Fruit fly (Drosophila melanogaster) whole organism, embryonic: Measurements from ENCODE around the gene CG3815.

Source experiments
- Adf1 ChIP-seq: fragments of 200-800 bp; sonication (Bioruptor generic); IDR thresholded peaks from 2 replicates; pipeline ENCODE4 v1.3.6; 2022; ENCODE audit warnings: missing biosample characterization, missing genetic modification characterization
- Aef1 ChIP-seq: fragments of 200-800 bp; sonication (Bioruptor generic); IDR thresholded peaks from 3 replicates; pipeline ENCODE4 v1.3.6; 2022; ENCODE audit warnings: missing biosample characterization, missing genetic modification characterization
- Asciz ChIP-seq: fragments of 200-800 bp; sonication (Bioruptor generic); optimal IDR thresholded peaks from 2 replicates; lab custom pipeline; 2017; ENCODE audit warnings: missing biosample characterization, mild to moderate bottlenecking, missing genetic modification characterization, missing genetic modification reagents
- Atf-2 ChIP-seq: fragments of 200-800 bp; sonication (Bioruptor generic); optimal IDR thresholded peaks from 2 replicates; lab custom pipeline; 2016; ENCODE audit warnings: missing biosample characterization, missing genetic modification characterization
- CG10543 ChIP-seq: fragments of 200-800 bp; sonication (Bioruptor generic); optimal IDR thresholded peaks from 3 replicates; lab custom pipeline; 2017; ENCODE audit warnings: missing biosample characterization, mild to moderate bottlenecking, missing genetic modification characterization, moderate library complexity
- CG11504 ChIP-seq: fragments of 200-800 bp; sonication (Bioruptor generic); optimal IDR thresholded peaks from 3 replicates; lab custom pipeline; 2019; ENCODE audit warnings: missing biosample characterization, mild to moderate bottlenecking, missing genetic modification characterization, moderate library complexity
- CG11695 ChIP-seq: fragments of 200-800 bp; sonication (Bioruptor generic); IDR thresholded peaks from 3 replicates; pipeline ENCODE4 v1.3.6; 2022; ENCODE audit warnings: missing biosample characterization, missing genetic modification characterization
- CG12391 ChIP-seq: fragments of 200-800 bp; sonication (Bioruptor generic); optimal IDR thresholded peaks from 3 replicates; lab custom pipeline; 2018; ENCODE audit warnings: missing biosample characterization, mild to moderate bottlenecking, missing genetic modification characterization, moderate library complexity
- CG13424 ChIP-seq: fragments of 200-800 bp; sonication (Bioruptor generic); optimal IDR thresholded peaks from 2 replicates; lab custom pipeline; 2019; ENCODE audit warnings: missing biosample characterization, mild to moderate bottlenecking, missing genetic modification characterization, moderate library complexity
- CG15269 ChIP-seq: fragments of 200-800 bp; sonication (Bioruptor generic); optimal IDR thresholded peaks from 2 replicates; lab custom pipeline; 2018; ENCODE audit warnings: missing biosample characterization, mild to moderate bottlenecking, missing genetic modification characterization, moderate library complexity
- CG1603 ChIP-seq: fragments of 200-800 bp; sonication (Bioruptor generic); optimal IDR thresholded peaks from 2 replicates; lab custom pipeline; 2019; ENCODE audit warnings: missing biosample characterization, mild to moderate bottlenecking, missing genetic modification characterization, moderate library complexity
- CG17361 ChIP-seq: fragments of 200-800 bp; sonication (Bioruptor generic); IDR thresholded peaks from 3 replicates; pipeline ENCODE4 v1.3.6; 2022; ENCODE audit warnings: missing biosample characterization, missing genetic modification characterization
- CG18011 ChIP-seq: fragments of 200-800 bp; sonication (Bioruptor generic); optimal IDR thresholded peaks from 2 replicates; lab custom pipeline; 2017; ENCODE audit warnings: missing biosample characterization, missing genetic modification characterization, mild to moderate bottlenecking, moderate library complexity, missing genotype
- CG18599 ChIP-seq: fragments of 200-800 bp; sonication (Bioruptor generic); optimal IDR thresholded peaks from 3 replicates; lab custom pipeline; 2017; ENCODE audit warnings: missing biosample characterization, missing genetic modification characterization, mild to moderate bottlenecking, moderate library complexity, missing genetic modification reagents
- CG2120 ChIP-seq: fragments of 200-800 bp; sonication (Bioruptor generic); optimal IDR thresholded peaks from 3 replicates; lab custom pipeline; 2016; ENCODE audit warnings: missing biosample characterization, missing genetic modification characterization
- CG2712 ChIP-seq: fragments of 200-800 bp; optimal IDR thresholded peaks from 3 replicates; lab custom pipeline; 2019; ENCODE audit warnings: missing biosample characterization, mild to moderate bottlenecking, missing genetic modification characterization, moderate library complexity
- CG4360 ChIP-seq: fragments of 200-800 bp; sonication (Bioruptor generic); IDR thresholded peaks from 2 replicates; pipeline ENCODE4 v1.3.6; 2022; ENCODE audit warnings: missing biosample characterization, missing genetic modification characterization
- CG6689 ChIP-seq: fragments of 200-800 bp; sonication (Bioruptor generic); IDR thresholded peaks from 2 replicates; pipeline ENCODE4 v1.3.6; 2022; ENCODE audit warnings: missing biosample characterization, missing genetic modification characterization
- CG7839 ChIP-seq: fragments of 200-800 bp; sonication (Bioruptor generic); optimal IDR thresholded peaks from 3 replicates; lab custom pipeline; 2018; ENCODE audit warnings: missing biosample characterization, mild to moderate bottlenecking, missing genetic modification characterization, moderate library complexity
- CG8924 ChIP-seq: fragments of 200-800 bp; optimal IDR thresholded peaks from 3 replicates; lab custom pipeline; 2019; ENCODE audit warnings: missing biosample characterization, mild to moderate bottlenecking, missing genetic modification characterization, moderate library complexity
- CG9727 ChIP-seq: fragments of 200-800 bp; sonication (Bioruptor generic); optimal IDR thresholded peaks from 3 replicates; lab custom pipeline; 2017; ENCODE audit warnings: missing biosample characterization, mild to moderate bottlenecking, missing genetic modification characterization
- Dll ChIP-seq: fragments of 200-800 bp; sonication (Bioruptor generic); IDR thresholded peaks from 4 replicates; pipeline ENCODE4 v1.3.6; 2022; ENCODE audit warnings: missing biosample characterization, missing genetic modification characterization; ENCODE audit not compliant: partially characterized antibody
- Fer1 ChIP-seq: fragments of 200-800 bp; sonication (Bioruptor generic); optimal IDR thresholded peaks from 2 replicates; lab custom pipeline; 2017; ENCODE audit warnings: missing biosample characterization, mild to moderate bottlenecking, missing genetic modification characterization
- Hmr ChIP-seq: fragments of 200-800 bp; sonication (Bioruptor generic); optimal IDR thresholded peaks from 3 replicates; lab custom pipeline; 2017; ENCODE audit warnings: mild to moderate bottlenecking, missing biosample characterization, missing genetic modification reagents, missing genetic modification characterization
- Hr78 ChIP-seq, 2 experiments: fragments of 200-800 bp in 1 of 2; fragments of >200 bp in 1 of 2; sonication (Bioruptor generic) in 1 of 2; optimal IDR thresholded peaks; 2 replicates each; lab custom pipeline; 2017 to 2019; ENCODE audit warnings: missing biosample characterization in 2 of 2, missing genetic modification characterization in 2 of 2, mild to moderate bottlenecking in 1 of 2, moderate library complexity in 1 of 2
- Kr ChIP-seq: fragments of 200-800 bp; sonication (Bioruptor generic); optimal IDR thresholded peaks from 2 replicates; lab custom pipeline; 2017; ENCODE audit warnings: missing biosample characterization, mild to moderate bottlenecking, missing genetic modification characterization
- Med ChIP-seq: fragments of 200-800 bp; sonication (Bioruptor generic); peaks from one replicate; lab custom pipeline; 2016; ENCODE audit warnings: missing biosample characterization, missing genetic modification characterization, mild to moderate bottlenecking, inconsistent platforms, moderate library complexity
- Mes4 ChIP-seq: fragments of 200-800 bp; sonication (Bioruptor generic); optimal IDR thresholded peaks from 2 replicates; lab custom pipeline; 2016; ENCODE audit warnings: missing biosample characterization, missing genetic modification characterization
- PHDP ChIP-seq: fragments of 200-800 bp; sonication (Bioruptor generic); optimal IDR thresholded peaks from 3 replicates; lab custom pipeline; 2018; ENCODE audit warnings: missing biosample characterization, mild to moderate bottlenecking, missing genetic modification characterization, moderate library complexity
- Ptx1 ChIP-seq: fragments of 200-800 bp; sonication (Bioruptor generic); IDR thresholded peaks from 2 replicates; pipeline ENCODE4 v1.3.6; 2022; ENCODE audit warnings: missing biosample characterization, missing genetic modification characterization
- Sox102F ChIP-seq: fragments of 200-800 bp; sonication (Bioruptor generic); optimal IDR thresholded peaks from 2 replicates; lab custom pipeline; 2018; ENCODE audit warnings: missing biosample characterization, mild to moderate bottlenecking, missing genetic modification characterization, moderate library complexity
- Sry-β ChIP-seq: fragments of 200-800 bp; sonication (Bioruptor generic); optimal IDR thresholded peaks from 2 replicates; lab custom pipeline; 2018; ENCODE audit warnings: missing biosample characterization, mild to moderate bottlenecking, missing genetic modification characterization, moderate library complexity
- Xrp1 ChIP-seq: fragments of 200-800 bp; sonication (Bioruptor generic); IDR thresholded peaks from 2 replicates; pipeline ENCODE4 v1.3.6; 2022; ENCODE audit warnings: missing biosample characterization, missing genetic modification characterization
- bcd ChIP-seq: fragments of 200-800 bp; sonication (Bioruptor generic); optimal IDR thresholded peaks from 2 replicates; lab custom pipeline; 2017; ENCODE audit warnings: missing biosample characterization, mild to moderate bottlenecking, missing genetic modification characterization
- bowl ChIP-seq: fragments of 200-800 bp; sonication (Bioruptor generic); IDR thresholded peaks from 2 replicates; pipeline ENCODE4 v1.3.6; 2022; ENCODE audit warnings: missing biosample characterization, missing genetic modification characterization
- bsh ChIP-seq, 2 experiments: fragments of 200-800 bp; sonication (Bioruptor generic); optimal IDR thresholded peaks; 2 replicates each; lab custom pipeline; 2017 to 2018; ENCODE audit warnings: mild to moderate bottlenecking in 2 of 2, missing biosample characterization in 2 of 2, missing genetic modification characterization in 2 of 2, moderate library complexity in 1 of 2
- ci ChIP-seq: fragments of 200-800 bp; sonication (Bioruptor generic); IDR thresholded peaks from 3 replicates; pipeline ENCODE4 v1.3.6; 2022; ENCODE audit warnings: missing biosample characterization, missing genetic modification characterization
- kay ChIP-seq: fragments of 200-800 bp; sonication (Bioruptor generic); optimal IDR thresholded peaks from 2 replicates; lab custom pipeline; 2016; ENCODE audit warnings: missing biosample characterization, missing genetic modification characterization
- lab ChIP-seq: fragments of 200-800 bp; sonication (Bioruptor generic); optimal IDR thresholded peaks from 3 replicates; lab custom pipeline; 2017; ENCODE audit warnings: missing biosample characterization, missing genetic modification characterization, mild to moderate bottlenecking, moderate library complexity, missing genetic modification reagents
- pan ChIP-seq, 4 experiments: fragments of >200 bp in 3 of 4; fragments of 200-800 bp in 1 of 4; sonication (Bioruptor generic) in 1 of 4; optimal IDR thresholded peaks in 3 of 4; IDR thresholded peaks in 1 of 4; 2 replicates each; pipeline versions ENCODE4 v1.3.6 to Lab custom; 2017 to 2022; ENCODE audit warnings: missing biosample characterization in 2 of 4, missing genetic modification characterization in 2 of 4, mixed read lengths in 1 of 4
- prd ChIP-seq, 3 experiments: fragments of >200 bp in 2 of 3; fragments of 200-800 bp in 1 of 3; sonication (Bioruptor generic) in 1 of 3; optimal IDR thresholded peaks in 2 of 3; IDR thresholded peaks in 1 of 3; 2 replicates in 2 of 3; 3 replicates in 1 of 3; pipeline versions ENCODE4 v1.3.6 to Lab custom; 2017 to 2022; ENCODE audit warnings: missing biosample characterization in 1 of 3, missing genetic modification characterization in 1 of 3
- ranshi ChIP-seq: fragments of 200-800 bp; sonication (Bioruptor generic); IDR thresholded peaks from 2 replicates; pipeline ENCODE4 v1.3.6; 2022; ENCODE audit warnings: missing biosample characterization, missing genetic modification characterization
- row ChIP-seq: fragments of 200-800 bp; sonication (Bioruptor generic); IDR thresholded peaks from 3 replicates; pipeline ENCODE4 v1.3.6; 2022; ENCODE audit warnings: missing biosample characterization, missing genetic modification characterization
- sens ChIP-seq: fragments of 200-800 bp; sonication (Bioruptor generic); peaks from one replicate; lab custom pipeline; 2016; ENCODE audit warnings: missing biosample characterization, missing genetic modification characterization
- sens-2 ChIP-seq: fragments of 200-800 bp; sonication (Bioruptor generic); IDR thresholded peaks from 2 replicates; pipeline ENCODE4 v1.3.6; 2022; ENCODE audit warnings: missing biosample characterization, missing genetic modification characterization
- sqz ChIP-seq: fragments of 200-800 bp; sonication (Bioruptor generic); optimal IDR thresholded peaks from 3 replicates; lab custom pipeline; 2018; ENCODE audit warnings: missing biosample characterization, mild to moderate bottlenecking, missing genetic modification characterization
- sug ChIP-seq: fragments of 200-800 bp; optimal IDR thresholded peaks from 2 replicates; lab custom pipeline; 2019; ENCODE audit warnings: missing biosample characterization, mild to moderate bottlenecking, missing genetic modification characterization, moderate library complexity
- ttk ChIP-seq: fragments of 200-800 bp; sonication (Bioruptor generic); IDR thresholded peaks from 2 replicates; pipeline ENCODE4 v2.1.2; 2022; ENCODE audit warnings: missing biosample characterization, missing genetic modification characterization

Gene CG3815

dm6 chrX:6311516-6311915 is 16.3 kb downstream of the CG3815 start:
- TF ChIP-seq bcd (GFP tag; lab: Kevin White, UChicago) (peak; percentile 5), ranshi (GFP tag; lab: Robert Waterston, UW) (0 out of 2 replicates have a peak, but pooled peaks have one; percentile 27), CG17361 (GFP tag; lab: Robert Waterston, UW) (0 out of 3 replicates have a peak, but pooled peaks have one; percentile 22), Fer1 (GFP tag; lab: Kevin White, UChicago) (peak; percentile 16), Atf-2 (GFP tag; lab: Kevin White, UChicago) (no peak), Med (peak; percentile 78), CG8924 (tag; lab: Kevin White, UChicago) (no peak), CG11504 (tag; lab: Kevin White, UChicago) (peak; percentile 42), ttk (GFP tag; lab: Robert Waterston, UW) (peak; percentile 34; the same call in 1 of the 2 replicates), Ptx1 (peak; percentile 44; the same call in 1 of the 2 replicates), sens-2 (no peak), CG1603 (tag; lab: Kevin White, UChicago) (peak; percentile 3), CG18011 (GFP tag; lab: Kevin White, UChicago) (no peak), PHDP (tag; lab: Kevin White, UChicago) (peak; percentile 10), CG9727 (GFP tag; lab: Kevin White, UChicago) (no peak), CG7839 (tag; lab: Kevin White, UChicago) (peak; percentile 34), CG18599 (GFP tag; lab: Kevin White, UChicago) (peak; percentile 61), Sox102F (peak; percentile 35), CG11695 (GFP tag; lab: Robert Waterston, UW) (no peak), Xrp1 (GFP tag; lab: Robert Waterston, UW) (0 out of 2 replicates have a peak, but pooled peaks have one; percentile 28), CG15269 (tag; lab: Kevin White, UChicago) (peak; percentile 8), prd (optimal IDR thresholded peaks at IDR 0.05; lab: Kevin White, UChicago) (no peak), prd (GFP tag; IDR thresholded peaks at IDR 0.05; lab: Robert Waterston, UW) (peak; percentile 26; the same call in 1 of the 3 replicates), sqz (GFP tag; lab: Kevin White, UChicago) (peak; percentile 7), CG2712 (tag; lab: Kevin White, UChicago) (peak; percentile 9), pan (optimal IDR thresholded peaks at IDR 0.05; lab: Kevin White, UChicago) (no peak), pan (GFP tag; optimal IDR thresholded peaks at IDR 0.05 in 1 of 2, IDR thresholded peaks at IDR 0.05 in 1 of 2) (peak in 1 of 2 experiments; percentile 10), Kr (no peak), CG2120 (GFP tag; lab: Kevin White, UChicago) (peak; percentile 35), CG13424 (tag; lab: Kevin White, UChicago) (peak; percentile 8), bsh (GFP tag; optimal IDR thresholded peaks at IDR 0.05; lab: Kevin White, UChicago) (peak in 1 of 2 experiments; percentile 29), lab (GFP tag; lab: Kevin White, UChicago) (peak; percentile 49), sens (GFP tag; lab: Kevin White, UChicago) (peak; percentile 71), ci (GFP tag; lab: Robert Waterston, UW) (peak; percentile 22; the same call in 1 of the 3 replicates), Hr78 (GFP tag; optimal IDR thresholded peaks at IDR 0.05; lab: Kevin White, UChicago) (no peak), CG12391 (tag; lab: Kevin White, UChicago) (peak; percentile 11), row (GFP tag; lab: Robert Waterston, UW) (peak; percentile 54), CG4360 (no peak), Sry-β (GFP tag; lab: Kevin White, UChicago) (no peak), CG6689 (GFP tag; lab: Robert Waterston, UW) (peak; percentile 27; the same call in 1 of the 2 replicates), Adf1 (GFP tag; lab: Robert Waterston, UW) (peak; percentile 23; the same call in 1 of the 2 replicates), Asciz (GFP tag; lab: Kevin White, UChicago) (no peak), Aef1 (peak; percentile 15; the same call in 1 of the 3 replicates), Mes4 (no peak), Dll (GFP tag; lab: Robert Waterston, UW) (no peak), CG10543 (GFP tag; lab: Kevin White, UChicago) (no peak), bowl (GFP tag; lab: Robert Waterston, UW) (no peak), kay (GFP tag; lab: Kevin White, UChicago) (no peak), Hmr (GFP tag; lab: Kevin White, UChicago) (peak; percentile 17), sug (tag; lab: Kevin White, UChicago) (no peak)
